Worm (Caenorhabditis elegans): Measurements from ENCODE around the gene txt-12.
"Not testable (repeated sequence)": the region's sequence is repeated elsewhere in the genome, so short reads cannot be mapped to it uniquely, and the experiment has no call there.

Gene txt-12

DNA sequence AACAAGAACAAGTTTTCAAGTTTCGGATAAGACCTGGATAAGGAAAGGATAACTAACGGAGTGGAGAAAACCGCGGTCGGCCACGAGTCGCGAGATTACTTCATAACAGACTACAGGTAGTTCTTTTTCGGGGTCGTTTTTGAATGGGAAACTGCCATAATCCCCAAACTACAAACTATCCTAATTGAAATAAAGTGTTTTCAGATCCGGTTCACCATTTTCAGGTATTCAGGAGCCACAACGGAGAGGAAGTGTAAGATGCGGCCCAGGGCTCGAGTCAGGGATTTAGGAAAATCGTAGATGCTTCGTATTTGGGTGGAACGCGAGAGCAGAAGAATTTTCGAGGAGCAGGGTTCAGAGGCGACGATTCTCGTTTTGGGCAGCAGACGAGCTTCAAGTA is 23.2 kb downstream of the txt-12 start, which contains the start of gene T01G5.8:
Gene T01G5.8, plus strand, starts transcription at position 301 of the 400 bp plus-strand sequence.
- not testable (repeated sequence) for TF ChIP-seq nhr-11 (tag; optimal IDR thresholded peaks at IDR 0.05); lin-13 (GFP tag; optimal IDR thresholded peaks at IDR 0.05); ztf-11 (tag; optimal IDR thresholded peaks at IDR 0.05)

DNA sequence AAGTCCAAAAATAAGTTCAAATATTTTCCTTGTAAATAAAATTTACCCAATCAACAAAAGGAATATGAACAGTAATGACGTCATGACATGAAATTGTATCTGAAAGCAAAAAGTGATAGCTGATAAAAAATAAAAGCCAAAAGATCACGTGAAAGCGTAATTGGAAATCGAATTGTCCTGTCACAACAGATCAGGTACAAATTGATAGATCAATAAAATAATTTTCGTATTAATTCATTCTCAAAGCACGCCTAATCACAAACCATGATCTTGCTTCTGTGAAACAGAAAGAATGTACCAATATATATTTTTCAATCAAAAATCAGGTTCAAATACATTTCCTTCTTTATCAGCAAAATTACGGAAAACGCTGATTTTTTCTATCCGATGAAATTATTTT is 26.8 kb downstream of the txt-12 start, which contains the start of gene flor-1:
Gene flor-1, minus strand, starts transcription at position 101 of the 400 bp plus-strand sequence.
- no peak for TF ChIP-seq fos-1 (tag; optimal IDR thresholded peaks at IDR 0.05)
- no peak for TF ChIP-seq elt-1 (tag; optimal IDR thresholded peaks at IDR 0.05)
- no peak for TF ChIP-seq blmp-1 (tag; optimal IDR thresholded peaks at IDR 0.05; ENCODE audit: insufficient read depth)

DNA sequence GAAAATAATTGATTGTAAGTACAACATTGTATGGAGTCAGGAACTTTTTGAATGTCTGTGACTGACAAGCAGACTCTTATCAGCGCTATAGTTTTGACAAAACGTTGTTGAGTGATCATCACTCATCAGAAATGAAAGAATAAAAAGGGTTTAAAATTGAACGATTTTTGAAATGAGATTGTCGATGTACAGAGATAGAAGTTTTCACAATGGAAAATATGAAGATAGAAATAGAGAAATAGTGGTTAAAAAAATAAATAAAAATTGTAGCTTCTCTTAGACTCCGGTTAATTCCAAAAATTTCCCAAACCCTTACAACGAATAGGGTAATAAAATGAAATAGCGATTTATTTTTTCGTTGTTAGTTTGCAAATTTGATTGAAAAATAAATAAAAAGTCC is 32.4 kb downstream of the txt-12 start, which contains the start of gene ugt-30:
Gene ugt-30, minus strand, starts transcription at position 101 of the 400 bp plus-strand sequence.
- not testable (repeated sequence) for TF ChIP-seq aly-2, fos-1, nhr-11 (tag; optimal IDR thresholded peaks at IDR 0.05)

DNA sequence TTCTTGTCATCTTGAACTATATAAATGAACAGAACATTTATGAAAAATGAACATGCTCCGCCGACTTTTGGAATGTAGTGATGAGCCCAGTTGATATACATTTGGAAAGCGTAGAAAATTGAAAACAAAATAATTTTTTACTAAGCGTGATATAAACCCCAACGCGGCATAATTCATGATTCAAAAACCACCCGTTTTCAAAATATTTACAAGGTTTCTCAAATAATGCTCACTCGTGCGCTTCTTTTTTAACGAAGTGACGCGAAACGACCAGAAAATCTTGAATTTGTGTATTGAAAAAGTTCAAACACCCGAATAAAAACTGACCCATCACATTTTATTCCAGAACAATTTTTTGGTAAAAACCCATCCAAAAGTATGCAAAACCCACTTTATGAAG is 34.6 kb downstream of the txt-12 start, which contains the start of gene srj-27:
Gene srj-27, minus strand, starts transcription at position 101 of the 400 bp plus-strand sequence.
- TF ChIP-seq snpc-4 (tag; optimal IDR thresholded peaks at IDR 0.05) = no peak
- no peak for TF ChIP-seq nhr-21 (tag; optimal IDR thresholded peaks at IDR 0.05)
- TF ChIP-seq dmd-4 (tag; optimal IDR thresholded peaks at IDR 0.05) = no peak
- no peak for TF ChIP-seq unc-55 (GFP tag; optimal IDR thresholded peaks at IDR 0.05)
- no peak for TF ChIP-seq mdl-1 (tag; optimal IDR thresholded peaks at IDR 0.05)
- TF ChIP-seq lin-13 (GFP tag; optimal IDR thresholded peaks at IDR 0.05) = no peak
- no peak for TF ChIP-seq blmp-1 (tag; optimal IDR thresholded peaks at IDR 0.05; ENCODE audit: insufficient read depth)
- TF ChIP-seq nhr-77 (tag; optimal IDR thresholded peaks at IDR 0.05) = no peak
- TF ChIP-seq lin-39 (tag; optimal IDR thresholded peaks at IDR 0.05) = no peak
- no peak for TF ChIP-seq alr-1 (tag; optimal IDR thresholded peaks at IDR 0.05)
- no peak for TF ChIP-seq Y55F3AM.14 (GFP tag; optimal IDR thresholded peaks at IDR 0.05)
- no peak for TF ChIP-seq nhr-25 (tag; optimal IDR thresholded peaks at IDR 0.05)
- TF ChIP-seq skn-1 (tag; optimal IDR thresholded peaks at IDR 0.05) = no peak
- TF ChIP-seq ceh-82 (tag; optimal IDR thresholded peaks at IDR 0.05) = no peak
- no peak for TF ChIP-seq lsy-2 (tag; optimal IDR thresholded peaks at IDR 0.05)
- no peak for TF ChIP-seq nhr-11 (tag; optimal IDR thresholded peaks at IDR 0.05)
- no peak for TF ChIP-seq mab-5 (tag; optimal IDR thresholded peaks at IDR 0.05)
- TF ChIP-seq sem-4 (tag; optimal IDR thresholded peaks at IDR 0.05) = no peak
- no peak for TF ChIP-seq nhr-12 (tag; optimal IDR thresholded peaks at IDR 0.05)
- no peak for TF ChIP-seq crh-2 (tag; optimal IDR thresholded peaks at IDR 0.05)

DNA sequence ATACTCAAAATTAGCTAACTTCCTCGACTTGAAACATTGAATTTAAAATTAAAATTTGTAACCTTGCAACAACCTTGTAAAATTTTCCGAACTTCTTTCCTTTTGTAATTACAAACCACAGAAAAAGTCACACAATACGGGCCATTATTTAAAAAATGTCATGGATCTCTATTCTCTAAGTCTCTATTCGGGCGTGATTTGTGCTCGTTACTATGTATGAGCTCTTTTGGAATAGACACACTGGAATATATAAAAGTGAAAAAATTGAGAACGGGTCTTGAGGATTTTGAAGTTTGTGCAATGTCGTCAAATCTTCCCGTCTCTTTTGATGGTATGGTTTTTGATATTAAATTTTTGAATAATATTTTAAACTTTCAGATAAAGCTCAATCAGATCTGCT is 35.2 kb downstream of the txt-12 start, which contains the start of gene srr-7:
Gene srr-7, plus strand, starts transcription at position 301 of the 400 bp plus-strand sequence.
- no peak for TF ChIP-seq nhr-77 (tag; optimal IDR thresholded peaks at IDR 0.05)
- no peak for TF ChIP-seq nhr-6 (tag; optimal IDR thresholded peaks at IDR 0.05)
- TF ChIP-seq ceh-16 (tag; optimal IDR thresholded peaks at IDR 0.05) = no peak
- no peak for TF ChIP-seq snpc-4 (tag; optimal IDR thresholded peaks at IDR 0.05)
- no peak for TF ChIP-seq ztf-11 (tag; optimal IDR thresholded peaks at IDR 0.05)
- TF ChIP-seq sma-9 (GFP tag; optimal IDR thresholded peaks at IDR 0.05) = no peak
- TF ChIP-seq sma-9 (tag; optimal IDR thresholded peaks at IDR 0.05) = no peak
- no peak for TF ChIP-seq unc-39 (tag; optimal IDR thresholded peaks at IDR 0.05)
- no peak for TF ChIP-seq ceh-82 (tag; optimal IDR thresholded peaks at IDR 0.05)
- TF ChIP-seq peb-1 (tag; optimal IDR thresholded peaks at IDR 0.05) = no peak
- no peak for TF ChIP-seq lin-11 (tag; optimal IDR thresholded peaks at IDR 0.05)
- no peak for TF ChIP-seq aly-2 (tag; optimal IDR thresholded peaks at IDR 0.05)
- no peak for TF ChIP-seq nhr-25 (tag; optimal IDR thresholded peaks at IDR 0.05)
- no peak for TF ChIP-seq nhr-237 (tag; optimal IDR thresholded peaks at IDR 0.05)
- no peak for TF ChIP-seq C34F6.9 (tag; optimal IDR thresholded peaks at IDR 0.05)
- TF ChIP-seq nhr-11 (tag; optimal IDR thresholded peaks at IDR 0.05) = no peak
- TF ChIP-seq ztf-4 (tag; optimal IDR thresholded peaks at IDR 0.05) = no peak
- no peak for TF ChIP-seq Y55F3AM.14 (GFP tag; optimal IDR thresholded peaks at IDR 0.05)
- no peak for TF ChIP-seq nhr-23 (tag; optimal IDR thresholded peaks at IDR 0.05)
- no peak for TF ChIP-seq fos-1 (tag; optimal IDR thresholded peaks at IDR 0.05)
- TF ChIP-seq mdl-1 (tag; optimal IDR thresholded peaks at IDR 0.05) = no peak

All from whole organism, L2 larva.